Worm (Caenorhabditis elegans) whole organism, late embryonic: ENCODE measurements around the gene clec-223.

ENCODE experiments used
- C08G9.2 ChIP-seq: sonication (generic microtip); optimal IDR thresholded peaks from 2 replicates; lab custom pipeline; 2016; ENCODE audit warnings: mild to moderate bottlenecking, missing genetic modification characterization, moderate library complexity, missing compliant biosample characterization
- C38D4.7 ChIP-seq: fragments of 200-800 bp; sonication (Bioruptor generic); optimal IDR thresholded peaks from 2 replicates; lab custom pipeline; 2018; ENCODE audit warnings: mild to moderate bottlenecking, missing genetic modification characterization, moderate library complexity, missing compliant biosample characterization
- Y22D7AL.16 ChIP-seq: sonication (generic microtip); optimal IDR thresholded peaks from 2 replicates; lab custom pipeline; 2016; ENCODE audit warnings: missing genetic modification characterization, missing compliant biosample characterization
- ahr-1 ChIP-seq: sonication (generic microtip); optimal IDR thresholded peaks from 2 replicates; lab custom pipeline; 2016; ENCODE audit warnings: missing genetic modification characterization, missing compliant biosample characterization
- ceh-14 ChIP-seq: sonication (generic microtip); optimal IDR thresholded peaks from 2 replicates; lab custom pipeline; 2016; ENCODE audit warnings: missing genotype, missing genetic modification characterization, missing compliant biosample characterization
- ceh-30 ChIP-seq: fragments of 150-350 bp; optimal IDR thresholded peaks from 2 replicates; lab custom pipeline; 2014; ENCODE audit warnings: missing biosample characterization, missing genetic modification characterization
- ceh-45 ChIP-seq: fragments of 200-800 bp; sonication (Bioruptor generic); IDR thresholded peaks from 2 replicates; pipeline ENCODE4 v1.3.6; 2022; ENCODE audit warnings: missing genetic modification reagents, missing genetic modification characterization, missing compliant biosample characterization
- ceh-48 ChIP-seq: sonication (generic microtip); optimal IDR thresholded peaks from 2 replicates; lab custom pipeline; 2016; ENCODE audit warnings: missing genetic modification characterization, inconsistent platforms, missing compliant biosample characterization
- ceh-6 ChIP-seq: fragments of 200-800 bp; sonication (Bioruptor generic); optimal IDR thresholded peaks from 2 replicates; lab custom pipeline; 2018; ENCODE audit warnings: mild to moderate bottlenecking, missing genetic modification characterization, missing compliant biosample characterization
- ceh-9 ChIP-seq: sonication (generic microtip); optimal IDR thresholded peaks from 2 replicates; lab custom pipeline; 2016; ENCODE audit warnings: mild to moderate bottlenecking, missing genetic modification characterization, inconsistent platforms, missing compliant biosample characterization
- che-1 ChIP-seq: sonication (generic microtip); optimal IDR thresholded peaks from 2 replicates; lab custom pipeline; 2016; ENCODE audit warnings: mild to moderate bottlenecking, missing genetic modification characterization, missing compliant biosample characterization
- elt-2 ChIP-seq: sonication (generic microtip); optimal IDR thresholded peaks from 2 replicates; lab custom pipeline; 2016; ENCODE audit warnings: missing genetic modification reagents, missing genetic modification characterization, missing compliant biosample characterization
- elt-4 ChIP-seq: sonication (generic microtip); optimal IDR thresholded peaks from 2 replicates; lab custom pipeline; 2016; ENCODE audit warnings: missing genetic modification characterization, missing compliant biosample characterization
- eyg-1 ChIP-seq: sonication (generic microtip); optimal IDR thresholded peaks from 2 replicates; lab custom pipeline; 2016; ENCODE audit warnings: missing genotype, missing genetic modification characterization, missing compliant biosample characterization
- gmeb-2 ChIP-seq: sonication (generic microtip); optimal IDR thresholded peaks from 2 replicates; lab custom pipeline; 2016; ENCODE audit warnings: missing genetic modification characterization, inconsistent platforms, missing compliant biosample characterization
- hlh-15 ChIP-seq: sonication (generic microtip); optimal IDR thresholded peaks from 2 replicates; lab custom pipeline; 2016; ENCODE audit warnings: missing genetic modification characterization, missing compliant biosample characterization
- lim-6 ChIP-seq: sonication (generic microtip); optimal IDR thresholded peaks from 2 replicates; lab custom pipeline; 2016; ENCODE audit warnings: missing genetic modification characterization, missing compliant biosample characterization
- lin-11 ChIP-seq: fragments of 200-800 bp; sonication (Bioruptor generic); optimal IDR thresholded peaks from 2 replicates; lab custom pipeline; 2018; ENCODE audit warnings: mild to moderate bottlenecking, missing genetic modification characterization, missing compliant biosample characterization
- madf-2 ChIP-seq: sonication (generic microtip); optimal IDR thresholded peaks from 2 replicates; lab custom pipeline; 2017; ENCODE audit warnings: missing genetic modification characterization, missing compliant biosample characterization
- mec-3 ChIP-seq: sonication (generic microtip); optimal IDR thresholded peaks from 2 replicates; lab custom pipeline; 2016; ENCODE audit warnings: borderline replicate concordance, missing genetic modification characterization, missing compliant biosample characterization
- nfya-1 ChIP-seq: sonication (generic microtip); optimal IDR thresholded peaks from 2 replicates; lab custom pipeline; 2017; ENCODE audit warnings: missing genetic modification characterization, mild to moderate bottlenecking, missing compliant biosample characterization, antibody characterized with exemption, moderate library complexity
- nhr-232 ChIP-seq: sonication (generic microtip); optimal IDR thresholded peaks from 2 replicates; lab custom pipeline; 2016; ENCODE audit warnings: missing genetic modification characterization, missing compliant biosample characterization
- npax-4 ChIP-seq: sonication (generic microtip); optimal IDR thresholded peaks from 2 replicates; lab custom pipeline; 2016; ENCODE audit warnings: missing genetic modification characterization, missing compliant biosample characterization
- odd-2 ChIP-seq: sonication (generic microtip); optimal IDR thresholded peaks from 2 replicates; lab custom pipeline; 2017; ENCODE audit warnings: antibody characterized with exemption, mild to moderate bottlenecking, missing genetic modification characterization, missing compliant biosample characterization
- pag-3 ChIP-seq: sonication (generic microtip); optimal IDR thresholded peaks from 2 replicates; lab custom pipeline; 2016; ENCODE audit warnings: missing compliant biosample characterization, missing genetic modification characterization, borderline replicate concordance
- pat-9 ChIP-seq: fragments of 200-800 bp; sonication (Bioruptor generic); optimal IDR thresholded peaks from 2 replicates; lab custom pipeline; 2018; ENCODE audit warnings: mild to moderate bottlenecking, missing genetic modification characterization, moderate library complexity, missing compliant biosample characterization
- pqm-1 ChIP-seq: sonication (generic microtip); optimal IDR thresholded peaks from 2 replicates; lab custom pipeline; 2016; ENCODE audit warnings: missing genetic modification characterization, missing compliant biosample characterization
- pros-1 ChIP-seq: fragments of 150-350 bp; optimal IDR thresholded peaks from 2 replicates; lab custom pipeline; 2014; ENCODE audit warnings: missing biosample characterization, missing genetic modification reagents, missing genetic modification characterization
- syd-9 ChIP-seq: sonication (generic microtip); optimal IDR thresholded peaks from 2 replicates; lab custom pipeline; 2016; ENCODE audit warnings: mild to moderate bottlenecking, missing genetic modification characterization, moderate library complexity, missing compliant biosample characterization
- tbx-2 ChIP-seq: sonication (generic microtip); optimal IDR thresholded peaks from 2 replicates; lab custom pipeline; 2016; ENCODE audit warnings: missing genetic modification characterization, missing compliant biosample characterization
- ttx-3 ChIP-seq: sonication (generic microtip); optimal IDR thresholded peaks from 2 replicates; lab custom pipeline; 2016; ENCODE audit warnings: missing genetic modification reagents, missing genetic modification characterization, missing compliant biosample characterization
- unc-3 ChIP-seq, 2 experiments: fragments of 200-800 bp in 1 of 2; sonication (Bioruptor generic) in 1 of 2; sonication (generic microtip) in 1 of 2; conservative IDR thresholded peaks in 1 of 2; optimal IDR thresholded peaks in 1 of 2; 2 replicates each; pipeline versions ENCODE4 v1.3.6 to Lab custom; 2016 to 2022; ENCODE audit warnings: missing compliant biosample characterization in 2 of 2, missing genetic modification characterization in 2 of 2, missing genetic modification reagents in 1 of 2
- unc-55 ChIP-seq: sonication (generic microtip); optimal IDR thresholded peaks from 2 replicates; lab custom pipeline; 2017; ENCODE audit warnings: missing biosample characterization, missing genetic modification reagents, missing genetic modification characterization
- zip-5 ChIP-seq: sonication (generic microtip); optimal IDR thresholded peaks from 2 replicates; lab custom pipeline; 2016; ENCODE audit warnings: missing genetic modification characterization, missing compliant biosample characterization
- ztf-16 ChIP-seq: sonication (generic microtip); optimal IDR thresholded peaks from 2 replicates; lab custom pipeline; 2017; ENCODE audit warnings: missing genetic modification characterization, missing compliant biosample characterization

Gene clec-223

DNA sequence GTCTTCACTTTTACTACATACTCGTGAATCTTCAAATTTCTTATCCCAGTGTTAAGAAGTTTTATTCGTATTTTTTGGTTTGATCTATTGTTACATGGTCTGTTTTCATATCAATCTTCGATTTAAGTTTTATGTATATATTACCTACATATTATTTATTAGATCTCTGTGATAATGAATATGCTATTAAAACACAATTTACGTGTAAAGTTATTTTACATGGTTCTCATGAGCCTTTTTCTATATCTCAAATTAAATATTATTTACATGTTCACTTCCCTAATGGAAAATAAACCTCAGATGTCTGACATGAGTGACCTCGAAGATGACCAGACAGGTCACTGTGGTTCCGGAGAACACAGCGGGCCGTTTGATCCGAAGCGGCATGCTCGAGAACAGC lies 28.4 kb upstream of the clec-223 start, which contains the start of gene mxl-1:
Gene mxl-1 (plus strand): TSS at position 301 of the 400 bp plus-strand sequence.
- TF ChIP-seq ceh-14 (tag; lab: Kevin White, UChicago) = no peak
- TF ChIP-seq hlh-15 (tag; lab: Kevin White, UChicago) = no peak
- TF ChIP-seq che-1 (tag; lab: Kevin White, UChicago) = no peak
- TF ChIP-seq C38D4.7 (GFP tag; lab: Kevin White, UChicago) = no peak
- no peak for TF ChIP-seq gmeb-2 (tag; lab: Kevin White, UChicago)

DNA sequence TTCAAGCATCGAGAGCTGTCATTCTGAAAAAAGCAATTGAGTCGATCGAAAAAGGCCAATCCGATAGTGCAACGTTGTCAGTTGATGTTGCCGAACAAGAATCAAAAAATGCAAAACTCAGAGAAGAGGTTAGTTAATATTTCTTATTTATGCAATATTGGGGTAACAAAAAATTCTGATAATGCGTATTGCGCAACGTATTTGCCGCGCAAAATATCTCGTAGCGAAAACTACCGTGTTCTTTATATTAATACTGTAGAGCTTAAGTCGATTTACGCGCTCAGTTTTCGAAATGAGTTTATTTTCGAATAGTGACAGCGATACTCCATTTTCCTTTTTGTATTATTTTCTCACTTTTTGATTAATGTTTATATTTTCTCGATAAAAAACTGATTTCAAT lies 27.9 kb upstream of the clec-223 start:
- TF ChIP-seq tbx-2 (tag; lab: Kevin White, UChicago) = no peak
- no peak for TF ChIP-seq odd-2 (tag; lab: Kevin White, UChicago)
- TF ChIP-seq nhr-232 (tag; lab: Kevin White, UChicago) = no peak
- TF ChIP-seq ceh-9 (tag; lab: Kevin White, UChicago) = no peak
- TF ChIP-seq npax-4 (tag; lab: Kevin White, UChicago) = no peak
- TF ChIP-seq pat-9 = no peak
- TF ChIP-seq C08G9.2 (tag; lab: Kevin White, UChicago) = no peak
- no peak for TF ChIP-seq lin-11
- TF ChIP-seq nfya-1 = no peak
- TF ChIP-seq pag-3 (tag; lab: Kevin White, UChicago) = no peak
- TF ChIP-seq ceh-30 (tag; lab: Kevin White, UChicago) = no peak
- no peak for TF ChIP-seq syd-9
- TF ChIP-seq C38D4.7 (GFP tag; lab: Kevin White, UChicago) = no peak
- no peak for TF ChIP-seq elt-2

DNA sequence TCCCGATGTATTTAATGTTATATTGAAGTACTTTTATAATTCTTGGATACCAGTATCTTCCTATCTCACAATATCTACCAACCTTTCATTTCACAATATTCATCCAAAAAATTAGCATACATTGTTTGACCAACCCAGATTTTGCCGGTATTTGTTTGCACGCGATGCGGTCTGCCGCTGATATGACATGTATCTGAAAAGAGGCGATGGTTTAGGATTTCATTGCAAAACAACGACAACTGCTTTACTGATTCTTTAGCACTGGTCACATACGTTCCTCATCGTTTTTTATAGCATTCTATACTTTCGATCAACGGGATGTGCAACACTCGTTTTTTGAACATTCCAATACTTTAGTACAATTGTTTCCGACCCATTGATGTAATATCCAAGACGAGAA lies 25.1 kb upstream of the clec-223 start, which contains the start of gene mam-4:
Gene mam-4 (plus strand): TSS at position 301 of the 400 bp plus-strand sequence.
- TF ChIP-seq C08G9.2 (tag; lab: Kevin White, UChicago) = no peak
- TF ChIP-seq ttx-3 = no peak
- no peak for TF ChIP-seq Y22D7AL.16 (tag; lab: Kevin White, UChicago)
- TF ChIP-seq ztf-16 = no peak
- no peak for TF ChIP-seq ceh-45 (GFP tag; lab: Robert Waterston, UW)
- no peak for TF ChIP-seq odd-2 (tag; lab: Kevin White, UChicago)
- no peak for TF ChIP-seq pqm-1 (tag; lab: Kevin White, UChicago)
- TF ChIP-seq unc-55 (GFP tag; lab: Kevin White, UChicago) = no peak
- no peak for TF ChIP-seq eyg-1 (tag; lab: Kevin White, UChicago)

DNA sequence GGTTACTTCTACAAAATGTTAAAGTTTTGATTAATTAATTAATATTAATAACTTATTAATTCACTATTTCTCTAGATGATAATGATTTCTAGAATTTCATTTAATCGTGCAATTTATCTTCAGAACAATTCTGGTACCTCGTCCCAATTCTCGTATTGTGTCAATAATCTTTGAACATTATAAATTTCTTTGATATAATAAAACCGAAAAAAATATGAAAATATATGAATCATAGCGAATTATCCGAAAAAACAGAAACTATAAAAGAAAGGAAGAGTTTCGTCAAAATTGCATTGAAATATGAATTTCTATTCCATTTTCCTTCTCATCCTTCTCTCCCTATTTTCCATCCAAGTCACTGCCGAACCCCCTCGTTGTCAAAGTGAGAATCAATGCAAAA lies 22.2 kb upstream of the clec-223 start, which contains the start of gene T19B10.12:
Gene T19B10.12 (plus strand): TSS at position 301 of the 400 bp plus-strand sequence.
- TF ChIP-seq tbx-2 (tag; lab: Kevin White, UChicago) (no peak), unc-3 (GFP tag; conservative IDR thresholded peaks at IDR 0.05; lab: Robert Waterston, UW) (no peak), unc-3 (tag; optimal IDR thresholded peaks at IDR 0.05; lab: Kevin White, UChicago) (no peak), elt-4 (tag; lab: Kevin White, UChicago) (no peak), ceh-45 (GFP tag; lab: Robert Waterston, UW) (no peak), zip-5 (tag; lab: Kevin White, UChicago) (no peak), ceh-48 (tag; lab: Kevin White, UChicago) (no peak), madf-2 (tag; lab: Kevin White, UChicago) (no peak), ttx-3 (no peak), ceh-6 (GFP tag; lab: Kevin White, UChicago) (no peak), pros-1 (tag; lab: Kevin White, UChicago) (no peak), Y22D7AL.16 (tag; lab: Kevin White, UChicago) (no peak), syd-9 (no peak), ahr-1 (tag; lab: Kevin White, UChicago) (no peak), lim-6 (tag; lab: Kevin White, UChicago) (no peak), mec-3 (tag; lab: Kevin White, UChicago) (no peak)
